Fruit fly (Drosophila melanogaster): ENCODE results near the gene Hus1-like.
A peak's percentile ranks its signal among the peaks of the same experiment; 100 is the strongest.

Gene Hus1-like

DNA sequence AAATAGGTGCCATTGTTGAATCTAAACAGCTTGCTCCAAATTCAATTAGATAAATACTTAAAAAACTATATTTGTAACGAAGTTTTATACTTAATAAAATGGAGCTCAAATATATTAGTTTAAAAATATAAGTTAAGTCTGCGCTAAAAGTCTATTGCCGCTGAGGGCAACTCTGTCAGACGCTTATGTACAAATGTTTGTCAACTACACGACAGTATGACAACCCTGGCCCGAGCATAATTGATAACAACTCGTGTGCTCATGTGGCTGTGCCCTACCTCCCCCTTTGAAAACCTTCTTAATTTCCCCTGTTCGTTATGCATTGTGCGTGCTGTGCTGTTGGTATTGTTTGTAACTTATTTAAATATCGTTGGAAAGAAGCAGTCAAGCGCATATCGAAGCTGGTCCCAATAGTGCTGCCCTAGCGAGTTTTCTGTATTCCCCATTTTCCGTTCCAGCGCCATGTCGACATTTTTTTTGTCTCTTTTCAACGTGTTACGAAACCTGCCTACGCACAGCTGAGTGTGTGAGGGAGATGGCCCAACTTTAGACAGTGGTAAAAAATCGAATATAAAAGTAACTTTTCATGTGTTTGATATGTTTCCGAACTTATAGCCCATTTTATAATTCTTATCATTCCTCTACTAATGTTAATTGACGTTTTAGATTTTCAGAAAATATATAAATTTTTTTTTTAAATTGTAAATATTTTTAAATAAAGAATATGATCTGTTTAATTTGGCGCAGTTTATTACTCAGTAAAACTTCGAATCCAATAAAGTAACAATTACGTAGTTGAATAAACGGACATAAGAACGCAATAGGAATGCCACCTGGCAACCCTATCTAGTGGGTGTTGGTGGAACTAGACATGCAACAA, 6.8 kb downstream of the Hus1-like start (continued):
- TF ChIP-seq ato (GFP tag; IDR thresholded peaks at IDR 0.05; ENCODE audit: partially characterized antibody) (0 out of 2 replicates have a peak, but pooled peaks have one; percentile 8), zen (tag; optimal IDR thresholded peaks at IDR 0.05) (peak; percentile 28), Poxn (GFP tag; IDR thresholded peaks at IDR 0.05) (no peak), CG31441 (GFP tag; IDR thresholded peaks at IDR 0.05) (peak; percentile 85), caup (GFP tag; optimal IDR thresholded peaks at IDR 0.05; ENCODE audit: severe bottlenecking) (peak; percentile 45), GATAe (GFP tag; conservative IDR thresholded peaks at IDR 0.05) (no peak), Hmr (GFP tag; optimal IDR thresholded peaks at IDR 0.05) (peak; percentile 64), CHES-1-like (GFP tag; optimal IDR thresholded peaks at IDR 0.05) (peak; percentile 20), wor (GFP tag; IDR thresholded peaks at IDR 0.05) (peak; percentile 44; the same call in 1 of the 2 replicates), CG4820 (GFP tag; optimal IDR thresholded peaks at IDR 0.05) (peak; percentile 53), CG13894 (tag; optimal IDR thresholded peaks at IDR 0.05) (peak; percentile 60), p53 (GFP tag; optimal IDR thresholded peaks at IDR 0.05) (no peak), peb (GFP tag; IDR thresholded peaks at IDR 0.05) (no peak), lmd (GFP tag; IDR thresholded peaks at IDR 0.05) (peak; percentile 75), zfh1 (GFP tag; IDR thresholded peaks at IDR 0.05) (peak; percentile 31; the same call in 1 of the 3 replicates), CG8765 (GFP tag; IDR thresholded peaks at IDR 0.05) (no peak), Adf1 (GFP tag; IDR thresholded peaks at IDR 0.05) (no peak), CG1647 (GFP tag; optimal IDR thresholded peaks at IDR 0.05) (no peak), CG1603 (tag; optimal IDR thresholded peaks at IDR 0.05) (peak; percentile 40), dysf (GFP tag; IDR thresholded peaks at IDR 0.05) (peak; percentile 75), pnt (GFP tag; optimal IDR thresholded peaks at IDR 0.05) (no peak), CG3838 (GFP tag; optimal IDR thresholded peaks at IDR 0.05) (no peak), sob (GFP tag; IDR thresholded peaks at IDR 0.05) (no peak), CG18619 (GFP tag; optimal IDR thresholded peaks at IDR 0.05) (peak; percentile 38), MBD-R2 (GFP tag; IDR thresholded peaks at IDR 0.05) (no peak), jing (GFP tag; optimal IDR thresholded peaks at IDR 0.05) (no peak), CG12942 (GFP tag; optimal IDR thresholded peaks at IDR 0.05) (peak; percentile 26), CG17568 (GFP tag; optimal IDR thresholded peaks at IDR 0.05) (peak; percentile 28), tll (GFP tag; optimal IDR thresholded peaks at IDR 0.05) (no peak), grau (tag; optimal IDR thresholded peaks at IDR 0.05) (peak; percentile 81), Vsx1 (GFP tag; optimal IDR thresholded peaks at IDR 0.05) (no peak), Doc3 (GFP tag; IDR thresholded peaks at IDR 0.05; ENCODE audit: partially characterized antibody) (no peak), ERR (GFP tag; optimal IDR thresholded peaks at IDR 0.05) (no peak), klu (GFP tag; IDR thresholded peaks at IDR 0.05) (peak; percentile 17; the same call in 1 of the 2 replicates), pb (GFP tag; optimal IDR thresholded peaks at IDR 0.05) (no peak), CG43689 (GFP tag; IDR thresholded peaks at IDR 0.05) (0 out of 2 replicates have a peak, but pooled peaks have one; percentile 44), CG34224 (GFP tag; IDR thresholded peaks at IDR 0.05; ENCODE audit: partially characterized antibody) (no peak), CG18476 (GFP tag; optimal IDR thresholded peaks at IDR 0.05) (no peak), hbn (GFP tag; IDR thresholded peaks at IDR 0.05; ENCODE audit: partially characterized antibody) (no peak), CG13123 (GFP tag; optimal IDR thresholded peaks at IDR 0.05) (no peak), CG16813 (GFP tag; IDR thresholded peaks at IDR 0.05; ENCODE audit: partially characterized antibody) (no peak), C15 (GFP tag; IDR thresholded peaks at IDR 0.05) (0 out of 3 replicates have a peak, but pooled peaks have one; percentile 30), Ptx1 (GFP tag; IDR thresholded peaks at IDR 0.05) (peak; percentile 74), Neu2 (GFP tag; optimal IDR thresholded peaks at IDR 0.05; ENCODE audit: borderline replicate concordance) (no peak), CG8359 (GFP tag; optimal IDR thresholded peaks at IDR 0.05; ENCODE audit: borderline replicate concordance) (peak; percentile 10), CG6272 (GFP tag; IDR thresholded peaks at IDR 0.05) (no peak), E2f1 (GFP tag; IDR thresholded peaks at IDR 0.05) (peak; percentile 57), Opbp (GFP tag; IDR thresholded peaks at IDR 0.05; ENCODE audit: partially characterized antibody) (no peak)
